Worm (Caenorhabditis elegans): ENCODE measurements around the gene atg-9.

Gene atg-9

DNA sequence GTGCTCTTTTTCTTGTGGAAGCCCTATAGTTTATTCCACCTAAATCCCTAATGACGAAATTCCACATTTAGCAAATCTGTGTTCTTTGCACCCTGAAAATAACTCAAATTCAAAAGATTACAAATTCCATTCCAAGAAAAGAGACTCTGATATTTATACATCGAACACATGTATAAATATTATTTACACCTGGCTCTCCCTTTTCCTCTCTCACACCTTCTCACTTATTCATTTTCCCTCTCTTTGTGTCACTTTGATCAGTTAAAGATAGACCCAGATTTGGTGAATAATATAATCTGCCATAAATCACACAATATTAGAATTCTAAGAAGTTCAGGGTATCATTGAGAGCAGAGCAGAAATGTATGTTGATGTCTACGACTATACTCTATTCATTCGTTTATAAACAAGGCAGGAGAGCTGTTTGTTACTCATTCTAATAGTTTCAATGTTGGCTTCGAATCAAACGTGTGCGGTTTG is 43.1 kb downstream of the atg-9 start, which contains the start of gene nhr-254:
nhr-254 (plus strand) TSS at position 430 of the 480 bp plus-strand sequence.
- TF ChIP-seq mbf-1 (tag; optimal IDR thresholded peaks at IDR 0.05) (no peak), C34F6.9 (tag; optimal IDR thresholded peaks at IDR 0.05) (no peak), unc-55 (GFP tag; optimal IDR thresholded peaks at IDR 0.05) (no peak), crh-2 (tag; optimal IDR thresholded peaks at IDR 0.05) (no peak), ztf-11 (tag; optimal IDR thresholded peaks at IDR 0.05) (no peak), skn-1 (tag; optimal IDR thresholded peaks at IDR 0.05) (no peak), egl-27 (tag; optimal IDR thresholded peaks at IDR 0.05) (no peak), nhr-10 (tag; optimal IDR thresholded peaks at IDR 0.05) (no peak)

DNA sequence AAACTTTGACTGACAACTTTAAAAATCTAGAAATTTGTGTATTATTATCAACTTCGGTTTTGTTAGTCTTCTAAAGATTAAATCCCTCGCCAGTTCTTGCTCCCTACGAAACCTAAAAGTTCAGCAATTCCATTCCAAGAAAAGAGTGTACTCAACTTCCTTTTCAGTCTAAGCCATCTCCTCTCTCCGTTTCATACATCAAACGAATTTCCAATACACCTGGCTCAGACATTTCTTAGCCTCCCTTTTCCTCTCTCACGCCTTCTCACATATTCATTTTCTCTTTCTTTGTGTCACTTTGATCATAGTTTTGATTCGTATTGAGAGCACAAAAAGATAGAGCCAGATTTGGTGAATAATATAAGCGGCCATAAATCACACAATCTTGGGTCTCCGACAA is 47.1 kb downstream of the atg-9 start, which contains the start of gene nhr-253:
nhr-253 (plus strand) TSS at position 285 of the 400 bp plus-strand sequence.
- no peak for TF ChIP-seq ama-1 (optimal IDR thresholded peaks at IDR 0.05)
- TF ChIP-seq dmd-4 (tag; optimal IDR thresholded peaks at IDR 0.05), result no peak
- TF ChIP-seq lin-39 (tag; optimal IDR thresholded peaks at IDR 0.05), result no peak
- TF ChIP-seq R02D3.7 (tag; optimal IDR thresholded peaks at IDR 0.05), result no peak
- TF ChIP-seq blmp-1 (tag; optimal IDR thresholded peaks at IDR 0.05; ENCODE audit: insufficient read depth), result no peak
- TF ChIP-seq nhr-77 (tag; optimal IDR thresholded peaks at IDR 0.05), result no peak
- TF ChIP-seq unc-55 (GFP tag; optimal IDR thresholded peaks at IDR 0.05), result no peak
- no peak for TF ChIP-seq nhr-6 (tag; optimal IDR thresholded peaks at IDR 0.05)
- TF ChIP-seq mdl-1 (tag; optimal IDR thresholded peaks at IDR 0.05), result no peak
- no peak for TF ChIP-seq lin-13 (GFP tag; optimal IDR thresholded peaks at IDR 0.05)
- no peak for TF ChIP-seq C34F6.9 (tag; optimal IDR thresholded peaks at IDR 0.05)
- TF ChIP-seq mab-5 (tag; optimal IDR thresholded peaks at IDR 0.05), result no peak
- TF ChIP-seq nhr-12 (tag; optimal IDR thresholded peaks at IDR 0.05), result no peak
- no peak for TF ChIP-seq ceh-82 (tag; optimal IDR thresholded peaks at IDR 0.05)
- TF ChIP-seq egl-27 (tag; optimal IDR thresholded peaks at IDR 0.05), result no peak
- TF ChIP-seq sma-3 (GFP tag; optimal IDR thresholded peaks at IDR 0.05), result no peak
- no peak for TF ChIP-seq lsy-2 (tag; optimal IDR thresholded peaks at IDR 0.05)
- TF ChIP-seq alr-1 (tag; optimal IDR thresholded peaks at IDR 0.05), result no peak
- TF ChIP-seq lin-11 (tag; optimal IDR thresholded peaks at IDR 0.05), result no peak

DNA sequence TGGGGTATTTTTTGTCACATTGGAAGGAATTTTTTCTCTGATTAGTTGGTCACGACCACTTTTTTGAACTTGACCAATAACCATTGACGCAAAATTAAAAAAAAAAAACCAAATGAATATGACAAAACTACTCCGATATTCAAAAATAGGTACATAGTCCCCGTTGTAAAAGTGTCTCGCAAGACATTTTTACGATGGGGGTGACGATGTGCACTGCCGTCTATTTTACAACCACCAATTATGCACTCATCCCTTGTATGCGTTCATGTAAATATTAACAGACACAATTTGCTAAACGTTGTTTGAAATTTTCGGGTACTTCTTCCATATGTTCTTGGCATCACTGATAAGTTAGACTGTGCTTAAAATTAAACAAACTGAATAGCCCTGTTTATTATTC is 50.5 kb downstream of the atg-9 start, which contains the start of gene scl-27:
scl-27 (plus strand) TSS at position 301 of the 400 bp plus-strand sequence.
- TF ChIP-seq nhr-10 (tag; optimal IDR thresholded peaks at IDR 0.05) (no peak), Y55F3AM.14 (GFP tag; optimal IDR thresholded peaks at IDR 0.05) (no peak), ztf-1 (GFP tag; conservative IDR thresholded peaks at IDR 0.05) (no peak), nhr-12 (tag; optimal IDR thresholded peaks at IDR 0.05) (no peak), nhr-6 (tag; optimal IDR thresholded peaks at IDR 0.05) (no peak), zag-1 (tag; optimal IDR thresholded peaks at IDR 0.05) (no peak), nhr-25 (tag; optimal IDR thresholded peaks at IDR 0.05) (no peak), elt-1 (tag; optimal IDR thresholded peaks at IDR 0.05) (no peak), lin-11 (tag; optimal IDR thresholded peaks at IDR 0.05) (no peak), ztf-4 (tag; optimal IDR thresholded peaks at IDR 0.05) (no peak), aly-2 (tag; optimal IDR thresholded peaks at IDR 0.05) (no peak)

DNA sequence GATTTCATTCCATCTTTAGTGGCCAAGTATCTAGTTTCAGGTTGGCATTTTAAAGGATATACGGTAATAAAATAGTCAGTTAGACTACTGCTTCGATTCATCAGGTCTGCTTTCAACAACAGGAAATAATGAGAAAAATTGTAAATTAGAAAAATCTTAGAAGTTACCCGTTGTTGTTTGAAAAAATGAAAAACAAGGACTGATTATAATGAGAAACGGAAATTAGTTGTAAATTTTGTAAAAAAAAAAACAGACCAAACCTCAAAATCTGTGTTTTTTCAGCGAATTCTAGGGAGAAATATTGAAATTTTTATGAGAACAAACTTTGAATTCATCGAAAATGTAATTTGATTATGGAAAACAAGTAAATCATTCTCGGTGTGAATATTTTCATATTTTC is 53.8 kb downstream of the atg-9 start, which contains the start of gene srh-62:
srh-62 (minus strand) TSS at position 101 of the 400 bp plus-strand sequence.
- TF ChIP-seq nhr-21 (tag; optimal IDR thresholded peaks at IDR 0.05) (no peak), sem-4 (tag; optimal IDR thresholded peaks at IDR 0.05) (no peak), egl-27 (tag; optimal IDR thresholded peaks at IDR 0.05) (no peak), gmeb-1 (tag; optimal IDR thresholded peaks at IDR 0.05) (no peak), mab-5 (tag; optimal IDR thresholded peaks at IDR 0.05) (no peak), lin-39 (tag; optimal IDR thresholded peaks at IDR 0.05) (no peak), nhr-237 (tag; optimal IDR thresholded peaks at IDR 0.05) (no peak), snpc-4 (tag; optimal IDR thresholded peaks at IDR 0.05) (no peak), dmd-4 (tag; optimal IDR thresholded peaks at IDR 0.05) (no peak), elt-1 (tag; optimal IDR thresholded peaks at IDR 0.05) (no peak), sma-3 (GFP tag; optimal IDR thresholded peaks at IDR 0.05) (no peak), lin-11 (tag; optimal IDR thresholded peaks at IDR 0.05) (no peak), crh-2 (tag; optimal IDR thresholded peaks at IDR 0.05) (no peak), nhr-23 (tag; optimal IDR thresholded peaks at IDR 0.05) (no peak), peb-1 (tag; optimal IDR thresholded peaks at IDR 0.05) (no peak), ama-1 (optimal IDR thresholded peaks at IDR 0.05) (no peak), nhr-6 (tag; optimal IDR thresholded peaks at IDR 0.05) (no peak), nhr-10 (tag; optimal IDR thresholded peaks at IDR 0.05) (no peak)
